Fruit fly (Drosophila melanogaster) whole organism, embryonic: Measurements from ENCODE around the gene D12.
A peak's percentile ranks its signal among the peaks of the same experiment; 100 is the strongest.

Experiments
- ATbp ChIP-seq: fragments of 200-800 bp; sonication (Bioruptor generic); optimal IDR thresholded peaks from 2 replicates; lab custom pipeline; 2017; ENCODE audit warnings: missing biosample characterization, mild to moderate bottlenecking, missing genetic modification characterization, missing genetic modification reagents
- Antp ChIP-seq: fragments of 200-800 bp; sonication (Bioruptor generic); optimal IDR thresholded peaks from 3 replicates; lab custom pipeline; 2016; ENCODE audit warnings: missing biosample characterization, missing genetic modification characterization
- B-H2 ChIP-seq: fragments of 200-800 bp; sonication (Bioruptor generic); optimal IDR thresholded peaks from 2 replicates; lab custom pipeline; 2018; ENCODE audit warnings: missing biosample characterization, mild to moderate bottlenecking, missing genetic modification characterization
- C15 ChIP-seq: fragments of 200-800 bp; sonication (Bioruptor generic); IDR thresholded peaks from 3 replicates; pipeline ENCODE4 v1.3.6; 2022; ENCODE audit warnings: missing biosample characterization, missing genetic modification characterization
- CG10543 ChIP-seq: fragments of 200-800 bp; sonication (Bioruptor generic); optimal IDR thresholded peaks from 3 replicates; lab custom pipeline; 2017; ENCODE audit warnings: missing biosample characterization, mild to moderate bottlenecking, missing genetic modification characterization, moderate library complexity
- CG10959 ChIP-seq: fragments of 200-800 bp; sonication (Bioruptor generic); IDR thresholded peaks from 2 replicates; pipeline ENCODE4 v1.3.6; 2022; ENCODE audit warnings: missing biosample characterization, missing genetic modification characterization
- CG13424 ChIP-seq: fragments of 200-800 bp; sonication (Bioruptor generic); optimal IDR thresholded peaks from 2 replicates; lab custom pipeline; 2019; ENCODE audit warnings: missing biosample characterization, mild to moderate bottlenecking, missing genetic modification characterization, moderate library complexity
- CG13894 ChIP-seq: fragments of 200-800 bp; sonication (Bioruptor generic); optimal IDR thresholded peaks from 3 replicates; lab custom pipeline; 2018; ENCODE audit warnings: missing biosample characterization, mild to moderate bottlenecking, missing genetic modification characterization, moderate library complexity
- CG14710 ChIP-seq: fragments of 200-800 bp; sonication (Bioruptor generic); optimal IDR thresholded peaks from 3 replicates; lab custom pipeline; 2019; ENCODE audit warnings: missing biosample characterization, mild to moderate bottlenecking, missing genetic modification characterization, moderate library complexity
- CG14965 ChIP-seq: fragments of 200-800 bp; sonication (Bioruptor generic); optimal IDR thresholded peaks from 2 replicates; lab custom pipeline; 2016; ENCODE audit warnings: missing biosample characterization, missing genetic modification characterization, borderline replicate concordance
- CG15011 ChIP-seq: fragments of 200-800 bp; sonication (Bioruptor generic); optimal IDR thresholded peaks from 3 replicates; lab custom pipeline; 2018; ENCODE audit warnings: missing biosample characterization, mild to moderate bottlenecking, missing genetic modification characterization
- CG15479 ChIP-seq: fragments of 200-800 bp; sonication (Bioruptor generic); optimal IDR thresholded peaks from 3 replicates; lab custom pipeline; 2019; ENCODE audit warnings: missing biosample characterization, mild to moderate bottlenecking, missing genetic modification characterization, moderate library complexity
- CG1602 ChIP-seq: fragments of 200-800 bp; sonication (Bioruptor generic); optimal IDR thresholded peaks from 3 replicates; lab custom pipeline; 2016; ENCODE audit warnings: missing biosample characterization, missing genetic modification characterization
- CG1603 ChIP-seq: fragments of 200-800 bp; sonication (Bioruptor generic); optimal IDR thresholded peaks from 2 replicates; lab custom pipeline; 2019; ENCODE audit warnings: missing biosample characterization, mild to moderate bottlenecking, missing genetic modification characterization, moderate library complexity
- CG17186 ChIP-seq: fragments of 200-800 bp; sonication (Bioruptor generic); optimal IDR thresholded peaks from 3 replicates; lab custom pipeline; 2017; ENCODE audit warnings: missing biosample characterization, missing genetic modification reagents, missing genetic modification characterization
- CG17568 ChIP-seq: fragments of 200-800 bp; sonication (Bioruptor generic); optimal IDR thresholded peaks from 2 replicates; lab custom pipeline; 2018; ENCODE audit warnings: missing biosample characterization, mild to moderate bottlenecking, missing genetic modification characterization, moderate library complexity
- CG17829 ChIP-seq: fragments of 200-800 bp; optimal IDR thresholded peaks from 2 replicates; lab custom pipeline; 2019; ENCODE audit warnings: missing biosample characterization, mild to moderate bottlenecking, missing genetic modification characterization, moderate library complexity
- CG7928 ChIP-seq: fragments of 200-800 bp; sonication (Bioruptor generic); optimal IDR thresholded peaks from 2 replicates; lab custom pipeline; 2017; ENCODE audit warnings: missing biosample characterization, mild to moderate bottlenecking, missing genetic modification characterization
- CG8089 ChIP-seq: fragments of 200-800 bp; sonication (Bioruptor generic); optimal IDR thresholded peaks from 3 replicates; lab custom pipeline; 2016; ENCODE audit warnings: missing biosample characterization, missing genetic modification characterization
- CG8924 ChIP-seq: fragments of 200-800 bp; optimal IDR thresholded peaks from 3 replicates; lab custom pipeline; 2019; ENCODE audit warnings: missing biosample characterization, mild to moderate bottlenecking, missing genetic modification characterization, moderate library complexity
- CG9727 ChIP-seq: fragments of 200-800 bp; sonication (Bioruptor generic); optimal IDR thresholded peaks from 3 replicates; lab custom pipeline; 2017; ENCODE audit warnings: missing biosample characterization, mild to moderate bottlenecking, missing genetic modification characterization
- Dfd ChIP-seq, 2 experiments: fragments of >200 bp; optimal IDR thresholded peaks; 2 replicates each; lab custom pipeline; 2017; ENCODE audit warnings: missing biosample characterization in 2 of 2, missing genetic modification characterization in 2 of 2
- HLH4C ChIP-seq: fragments of 200-800 bp; sonication (Bioruptor generic); IDR thresholded peaks from 3 replicates; pipeline ENCODE4 v1.3.6; 2022; ENCODE audit warnings: missing biosample characterization, missing genetic modification characterization; ENCODE audit not compliant: partially characterized antibody
- Hr78 ChIP-seq, 2 experiments: fragments of 200-800 bp in 1 of 2; fragments of >200 bp in 1 of 2; sonication (Bioruptor generic) in 1 of 2; optimal IDR thresholded peaks; 2 replicates each; lab custom pipeline; 2017 to 2019; ENCODE audit warnings: missing biosample characterization in 2 of 2, missing genetic modification characterization in 2 of 2, mild to moderate bottlenecking in 1 of 2, moderate library complexity in 1 of 2
- Lim3 ChIP-seq: fragments of 200-800 bp; sonication (Bioruptor generic); IDR thresholded peaks from 2 replicates; pipeline ENCODE4 v1.3.6; 2022; ENCODE audit warnings: missing biosample characterization, missing genetic modification characterization
- MESR4 ChIP-seq: fragments of 200-800 bp; sonication (Bioruptor generic); optimal IDR thresholded peaks from 2 replicates; lab custom pipeline; 2018; ENCODE audit warnings: missing biosample characterization, mild to moderate bottlenecking, missing genetic modification characterization, moderate library complexity
- Nf-YB ChIP-seq: fragments of 200-800 bp; sonication (Bioruptor generic); optimal IDR thresholded peaks from 3 replicates; lab custom pipeline; 2019; ENCODE audit warnings: missing biosample characterization, mild to moderate bottlenecking, missing genetic modification characterization, moderate library complexity
- Ravus ChIP-seq: fragments of 200-800 bp; sonication (Bioruptor generic); IDR thresholded peaks from 2 replicates; pipeline ENCODE4 v1.3.6; 2022; ENCODE audit warnings: missing biosample characterization, missing genetic modification characterization
- Six4 ChIP-seq: fragments of 200-800 bp; sonication (Bioruptor generic); optimal IDR thresholded peaks from 2 replicates; lab custom pipeline; 2016; ENCODE audit warnings: missing biosample characterization, missing genetic modification characterization
- Ssrp ChIP-seq: fragments of 200-800 bp; sonication (Bioruptor generic); optimal IDR thresholded peaks from 2 replicates; lab custom pipeline; 2018; ENCODE audit warnings: missing biosample characterization, mild to moderate bottlenecking, missing genetic modification characterization, moderate library complexity
- Usf ChIP-seq: fragments of 200-800 bp; sonication (Bioruptor generic); optimal IDR thresholded peaks from 2 replicates; lab custom pipeline; 2017; ENCODE audit warnings: missing genotype, missing biosample characterization, missing genetic modification characterization
- abd-A ChIP-seq: fragments of 200-800 bp; sonication (Bioruptor generic); optimal IDR thresholded peaks from 3 replicates; lab custom pipeline; 2019; ENCODE audit warnings: missing biosample characterization, mild to moderate bottlenecking, missing genetic modification characterization, moderate library complexity
- ash1 ChIP-seq: fragments of 200-800 bp; sonication (Bioruptor generic); optimal IDR thresholded peaks from 2 replicates; lab custom pipeline; 2018; ENCODE audit warnings: missing biosample characterization, mild to moderate bottlenecking, missing genetic modification characterization
- chif ChIP-seq, 2 experiments: fragments of 200-800 bp; sonication (Bioruptor generic); optimal IDR thresholded peaks; 3 replicates each; lab custom pipeline; 2016; ENCODE audit warnings: missing biosample characterization in 2 of 2, missing genetic modification characterization in 2 of 2
- disco-r ChIP-seq: fragments of 200-800 bp; sonication (Bioruptor generic); optimal IDR thresholded peaks from 2 replicates; lab custom pipeline; 2016; ENCODE audit warnings: missing biosample characterization, missing genetic modification characterization
- dm ChIP-seq: fragments of 200-800 bp; sonication (Bioruptor generic); optimal IDR thresholded peaks from 3 replicates; lab custom pipeline; 2016; ENCODE audit warnings: missing biosample characterization, missing genetic modification characterization
- ftz-f1 ChIP-seq: fragments of 200-800 bp; sonication (Bioruptor generic); optimal IDR thresholded peaks from 2 replicates; lab custom pipeline; 2016; ENCODE audit warnings: missing biosample characterization, missing genetic modification characterization
- inv ChIP-seq: fragments of 200-800 bp; sonication (Bioruptor generic); IDR thresholded peaks from 2 replicates; pipeline ENCODE4 v1.3.6; 2022; ENCODE audit warnings: missing biosample characterization, missing genetic modification characterization; ENCODE audit not compliant: partially characterized antibody
- oc ChIP-seq: fragments of 200-800 bp; sonication (Bioruptor generic); optimal IDR thresholded peaks from 2 replicates; lab custom pipeline; 2018; ENCODE audit warnings: missing biosample characterization, mild to moderate bottlenecking, missing genetic modification characterization, moderate library complexity
- pfk ChIP-seq: fragments of 200-800 bp; sonication (Bioruptor generic); optimal IDR thresholded peaks from 2 replicates; lab custom pipeline; 2018; ENCODE audit warnings: missing biosample characterization, mild to moderate bottlenecking, missing genetic modification characterization, moderate library complexity
- repo ChIP-seq: fragments of 200-800 bp; sonication (Bioruptor generic); optimal IDR thresholded peaks from 2 replicates; lab custom pipeline; 2016; ENCODE audit warnings: missing biosample characterization, missing genetic modification characterization
- run ChIP-seq: fragments of 200-800 bp; sonication (Bioruptor generic); optimal IDR thresholded peaks from 3 replicates; lab custom pipeline; 2018; ENCODE audit warnings: missing biosample characterization, mild to moderate bottlenecking, missing genetic modification characterization
- scrt ChIP-seq: fragments of 200-800 bp; sonication (Bioruptor generic); optimal IDR thresholded peaks from 2 replicates; lab custom pipeline; 2018; ENCODE audit warnings: missing biosample characterization, mild to moderate bottlenecking, missing genetic modification characterization, moderate library complexity
- sima ChIP-seq: fragments of 200-800 bp; sonication (Bioruptor generic); optimal IDR thresholded peaks from 2 replicates; lab custom pipeline; 2016; ENCODE audit warnings: missing biosample characterization, missing genetic modification characterization
- sisA ChIP-seq: fragments of 200-800 bp; sonication (Bioruptor generic); IDR thresholded peaks from 2 replicates; pipeline ENCODE4 v1.3.6; 2022; ENCODE audit warnings: missing biosample characterization, missing genetic modification characterization
- sqz ChIP-seq: fragments of 200-800 bp; sonication (Bioruptor generic); optimal IDR thresholded peaks from 3 replicates; lab custom pipeline; 2018; ENCODE audit warnings: missing biosample characterization, mild to moderate bottlenecking, missing genetic modification characterization
- ttk ChIP-seq: fragments of 200-800 bp; sonication (Bioruptor generic); IDR thresholded peaks from 2 replicates; pipeline ENCODE4 v2.1.2; 2022; ENCODE audit warnings: missing biosample characterization, missing genetic modification characterization
- vfl ChIP-seq: fragments of 200-800 bp; sonication (Bioruptor generic); optimal IDR thresholded peaks from 2 replicates; lab custom pipeline; 2016; ENCODE audit warnings: missing biosample characterization, missing genetic modification characterization
- vnd ChIP-seq: fragments of 200-800 bp; sonication (Bioruptor generic); IDR thresholded peaks from 3 replicates; pipeline ENCODE4 v1.3.6; 2022; ENCODE audit warnings: missing biosample characterization, missing genetic modification characterization; ENCODE audit not compliant: partially characterized antibody
- wek ChIP-seq: fragments of 200-800 bp; sonication (Bioruptor generic); optimal IDR thresholded peaks from 3 replicates; lab custom pipeline; 2018; ENCODE audit warnings: missing biosample characterization, mild to moderate bottlenecking, missing genetic modification characterization, moderate library complexity
- yki ChIP-seq: fragments of >200 bp; optimal IDR thresholded peaks from 3 replicates; lab custom pipeline; 2018

The D12 gene

dm6 chr2L:8473448-8473847 is 36.3 kb upstream of the D12 start (continued):
- TF ChIP-seq vfl (no peak), CG10959 (GFP tag; lab: Robert Waterston, UW) (no peak), CG17829 (peak; percentile 51), MESR4 (no peak), CG13424 (tag; lab: Kevin White, UChicago) (peak; percentile 37), CG14710 (tag; lab: Kevin White, UChicago) (peak; percentile 59), CG10543 (GFP tag; lab: Kevin White, UChicago) (no peak), inv (GFP tag; lab: Robert Waterston, UW) (no peak), CG15479 (no peak), ttk (GFP tag; lab: Robert Waterston, UW) (peak; percentile 46; the same call in 1 of the 2 replicates), CG17186 (GFP tag; lab: Kevin White, UChicago) (no peak), CG14965 (GFP tag; lab: Kevin White, UChicago) (no peak), disco-r (GFP tag; lab: Kevin White, UChicago) (no peak), Usf (no peak), CG17568 (GFP tag; lab: Kevin White, UChicago) (no peak), sqz (GFP tag; lab: Kevin White, UChicago) (no peak), ash1 (GFP tag; lab: Kevin White, UChicago) (no peak), CG1602 (GFP tag; lab: Kevin White, UChicago) (peak; percentile 5), wek (no peak), abd-A (tag; lab: Kevin White, UChicago) (no peak), CG8924 (tag; lab: Kevin White, UChicago) (peak; percentile 22), Ravus (GFP tag; lab: Robert Waterston, UW) (no peak), CG7928 (no peak), pfk (no peak), Antp (no peak), chif (GFP tag; optimal IDR thresholded peaks at IDR 0.05; lab: Kevin White, UChicago) (peak in 1 of 2 experiments; percentile 24), CG8089 (no peak), ftz-f1 (no peak), yki (lab: Kevin White, UChicago) (no peak), sima (GFP tag; lab: Kevin White, UChicago) (no peak), dm (GFP tag; lab: Kevin White, UChicago) (no peak), scrt (GFP tag; lab: Kevin White, UChicago) (peak; percentile 34), Hr78 (GFP tag; optimal IDR thresholded peaks at IDR 0.05; lab: Kevin White, UChicago) (no peak), vnd (GFP tag; lab: Robert Waterston, UW) (no peak), Nf-YB (GFP tag; lab: Kevin White, UChicago) (peak; percentile 31), CG9727 (GFP tag; lab: Kevin White, UChicago) (peak; percentile 66), Lim3 (no peak), Ssrp (tag; lab: Kevin White, UChicago) (peak; percentile 59), B-H2 (no peak), sisA (GFP tag; lab: Robert Waterston, UW) (no peak), Six4 (GFP tag; lab: Kevin White, UChicago) (peak; percentile 8), repo (GFP tag; lab: Kevin White, UChicago) (no peak), CG15011 (no peak), run (peak; percentile 15), ATbp (GFP tag; lab: Kevin White, UChicago) (peak; percentile 26), HLH4C (GFP tag; lab: Robert Waterston, UW) (no peak), CG13894 (tag; lab: Kevin White, UChicago) (no peak), CG1603 (tag; lab: Kevin White, UChicago) (peak; percentile 11), Dfd (GFP tag; optimal IDR thresholded peaks at IDR 0.05; lab: Kevin White, UChicago) (no peak), C15 (GFP tag; lab: Robert Waterston, UW) (no peak), oc (tag; lab: Kevin White, UChicago) (peak; percentile 10)
